Worm (Caenorhabditis elegans) whole organism, early embryonic: Measurements from ENCODE around the gene har-1.

Experiments
- B0310.2 ChIP-seq: sonication (generic microtip); optimal IDR thresholded peaks from 2 replicates; lab custom pipeline; 2016; ENCODE audit warnings: mild to moderate bottlenecking, missing genetic modification characterization, missing compliant biosample characterization
- F13C5.2 ChIP-seq: sonication (generic microtip); optimal IDR thresholded peaks from 2 replicates; lab custom pipeline; 2017; ENCODE audit warnings: mild to moderate bottlenecking, missing genetic modification characterization, inconsistent platforms, missing compliant biosample characterization
- aly-1 ChIP-seq: sonication (generic microtip); optimal IDR thresholded peaks from 2 replicates; lab custom pipeline; 2016; ENCODE audit warnings: missing genetic modification characterization, missing compliant biosample characterization
- ama-1 ChIP-seq: fragments of 150-350 bp; optimal IDR thresholded peaks from 2 replicates; lab custom pipeline; 2014
- ceh-13 ChIP-seq: fragments of 200-800 bp; sonication (Bioruptor generic); optimal IDR thresholded peaks from 2 replicates; lab custom pipeline; 2018; ENCODE audit warnings: mild to moderate bottlenecking, missing genetic modification characterization, missing compliant biosample characterization
- ceh-36 ChIP-seq: sonication (generic microtip); optimal IDR thresholded peaks from 2 replicates; lab custom pipeline; 2016; ENCODE audit warnings: missing genetic modification characterization, inconsistent platforms, missing compliant biosample characterization
- ets-7 ChIP-seq: sonication (generic microtip); optimal IDR thresholded peaks from 2 replicates; lab custom pipeline; 2016; ENCODE audit warnings: missing genotype, missing genetic modification characterization, missing compliant biosample characterization
- flt-1 ChIP-seq: fragments of 200-800 bp; sonication (Bioruptor generic); IDR thresholded peaks from 2 replicates; pipeline ENCODE4 v1.3.6; 2022; ENCODE audit warnings: missing genetic modification characterization, missing compliant biosample characterization
- hmbx-1 ChIP-seq: sonication (generic microtip); optimal IDR thresholded peaks from 2 replicates; lab custom pipeline; 2016; ENCODE audit warnings: mild to moderate bottlenecking, missing genetic modification characterization, missing compliant biosample characterization
- hmg-4 ChIP-seq: fragments of 200-800 bp; sonication (Bioruptor generic); optimal IDR thresholded peaks from 2 replicates; lab custom pipeline; 2018; ENCODE audit warnings: mild to moderate bottlenecking, missing genetic modification characterization, missing compliant biosample characterization
- hnd-1 ChIP-seq: sonication (generic microtip); optimal IDR thresholded peaks from 2 replicates; lab custom pipeline; 2016; ENCODE audit warnings: missing genetic modification characterization, missing compliant biosample characterization
- pes-1 ChIP-seq: fragments of 200-800 bp; sonication (Bioruptor generic); IDR thresholded peaks from 2 replicates; pipeline ENCODE4 v1.3.6; 2022; ENCODE audit warnings: missing genetic modification reagents, missing genetic modification characterization, missing compliant biosample characterization
- scrt-1 ChIP-seq: fragments of 200-800 bp; sonication (Bioruptor generic); IDR thresholded peaks from 2 replicates; pipeline ENCODE4 v1.3.6; 2022; ENCODE audit warnings: missing genetic modification characterization, missing compliant biosample characterization
- sea-1 ChIP-seq: fragments of 200-800 bp; sonication (Bioruptor generic); conservative IDR thresholded peaks from 2 replicates; pipeline ENCODE4 v1.3.6; 2022; ENCODE audit warnings: missing genetic modification characterization, missing compliant biosample characterization
- tbx-11 ChIP-seq: fragments of 200-800 bp; sonication (Bioruptor generic); IDR thresholded peaks from 2 replicates; pipeline ENCODE4 v1.3.6; 2022; ENCODE audit warnings: missing genetic modification characterization, missing compliant biosample characterization
- tbx-37 ChIP-seq: fragments of 200-800 bp; sonication (Bioruptor generic); conservative IDR thresholded peaks from 2 replicates; pipeline ENCODE4 v1.3.6; 2022; ENCODE audit warnings: missing genetic modification reagents, missing genetic modification characterization, missing compliant biosample characterization
- tra-4 ChIP-seq: sonication (generic microtip); optimal IDR thresholded peaks from 2 replicates; lab custom pipeline; 2017; ENCODE audit warnings: missing genetic modification characterization, missing compliant biosample characterization

har-1 gene

ce11 chrIII:4151548-4152104 is at the start of gene har-1, which contains the start of gene wht-3:
Gene har-1 (plus strand): TSS chrIII:4152054.
Gene wht-3 (minus strand): TSS chrIII:4151598.
- no peak for TF ChIP-seq hmg-4 (GFP tag; lab: Kevin White, UChicago)
- no peak for TF ChIP-seq tbx-37 (GFP tag; lab: Robert Waterston, UW)
- TF ChIP-seq ceh-13 (GFP tag; lab: Kevin White, UChicago): no peak
- TF ChIP-seq hmbx-1 (tag; lab: Kevin White, UChicago): no peak
- no peak for TF ChIP-seq tra-4 (tag; lab: Kevin White, UChicago)
- TF ChIP-seq aly-1 (tag; lab: Kevin White, UChicago): no peak

ce11 chrIII:4103171-4103570 is 48.7 kb upstream of the har-1 start:
- TF ChIP-seq F13C5.2 (tag; lab: Kevin White, UChicago) (no peak), hmbx-1 (tag; lab: Kevin White, UChicago) (no peak), ama-1 (lab: Kevin White, UChicago) (no peak), scrt-1 (GFP tag; lab: Robert Waterston, UW) (no peak)

ce11 chrIII:4106611-4107010 is 45.2 kb upstream of the har-1 start:
- TF ChIP-seq tbx-37 (GFP tag; lab: Robert Waterston, UW) (no peak), aly-1 (tag; lab: Kevin White, UChicago) (no peak), hnd-1 (no peak), pes-1 (no peak), ceh-13 (GFP tag; lab: Kevin White, UChicago) (no peak), F13C5.2 (tag; lab: Kevin White, UChicago) (no peak), sea-1 (GFP tag; lab: Robert Waterston, UW) (no peak), tbx-11 (GFP tag; lab: Robert Waterston, UW) (no peak), hmbx-1 (tag; lab: Kevin White, UChicago) (no peak), scrt-1 (GFP tag; lab: Robert Waterston, UW) (no peak), ceh-36 (tag; lab: Kevin White, UChicago) (no peak), B0310.2 (tag; lab: Kevin White, UChicago) (no peak), tra-4 (tag; lab: Kevin White, UChicago) (no peak), ets-7 (tag; lab: Kevin White, UChicago) (no peak), ama-1 (lab: Kevin White, UChicago) (no peak), hmg-4 (GFP tag; lab: Kevin White, UChicago) (no peak), flt-1 (GFP tag; lab: Robert Waterston, UW) (no peak)

- TF ChIP-seq B0310.2 (tag; lab: Kevin White, UChicago) (no peak), ets-7 (tag; lab: Kevin White, UChicago) (no peak), aly-1 (tag; lab: Kevin White, UChicago) (no peak)
These were observed 44.6 kb upstream of the har-1 start for ce11 chrIII:4107227-4107626.

ce11 chrIII:4107929-4108520 is 43.8 kb upstream of the har-1 start:
- TF ChIP-seq tbx-37 (GFP tag; lab: Robert Waterston, UW): no peak
- no peak for TF ChIP-seq ets-7 (tag; lab: Kevin White, UChicago)
- no peak for TF ChIP-seq hmbx-1 (tag; lab: Kevin White, UChicago)
- no peak for TF ChIP-seq ceh-13 (GFP tag; lab: Kevin White, UChicago)

ce11 chrIII:4113594-4113993 is 38.3 kb upstream of the har-1 start:
- TF ChIP-seq F13C5.2 (tag; lab: Kevin White, UChicago) (no peak), tra-4 (tag; lab: Kevin White, UChicago) (no peak), aly-1 (tag; lab: Kevin White, UChicago) (no peak), scrt-1 (GFP tag; lab: Robert Waterston, UW) (no peak), ama-1 (lab: Kevin White, UChicago) (no peak), hmg-4 (GFP tag; lab: Kevin White, UChicago) (no peak), flt-1 (GFP tag; lab: Robert Waterston, UW) (no peak), tbx-37 (GFP tag; lab: Robert Waterston, UW) (no peak), pes-1 (no peak), hnd-1 (no peak), tbx-11 (GFP tag; lab: Robert Waterston, UW) (no peak)

ce11 chrIII:4115085-4115484 is 36.8 kb upstream of the har-1 start, which contains the start of gene unc-103:
Gene unc-103 (plus strand): TSS chrIII:4115385.
- no peak for TF ChIP-seq F13C5.2 (tag; lab: Kevin White, UChicago)
- TF ChIP-seq hmg-4 (GFP tag; lab: Kevin White, UChicago): no peak
- no peak for TF ChIP-seq aly-1 (tag; lab: Kevin White, UChicago)
- no peak for TF ChIP-seq sea-1 (GFP tag; lab: Robert Waterston, UW)

- TF ChIP-seq ceh-13 (GFP tag; lab: Kevin White, UChicago): no peak
- no peak for TF ChIP-seq pes-1
- no peak for TF ChIP-seq hmg-4 (GFP tag; lab: Kevin White, UChicago)
These were observed 32.1 kb upstream of the har-1 start for ce11 chrIII:4119736-4120135.
